Fruit fly (Drosophila melanogaster) whole organism, wandering third instar larva: ENCODE results near the gene Rad1.

ENCODE experiments used
- Rel ChIP-seq, 2 experiments: fragments of 200-800 bp; sonication (Bioruptor generic) in 1 of 2; optimal IDR thresholded peaks; 2 replicates in 1 of 2; 3 replicates in 1 of 2; lab custom pipeline; 2016 to 2019; ENCODE audit warnings: mild to moderate bottlenecking in 2 of 2, missing biosample characterization in 2 of 2, missing genetic modification characterization in 2 of 2, moderate library complexity in 1 of 2
- psq ChIP-seq: fragments of 200-800 bp; sonication (Bioruptor generic); optimal IDR thresholded peaks from 3 replicates; lab custom pipeline; 2017; ENCODE audit warnings: missing biosample characterization, mild to moderate bottlenecking, missing genetic modification characterization, moderate library complexity

dm6 chr2L:2609694-2610093, 34.8 kb upstream of the Rad1 start, which contains the start of gene CG15395:
- no peak for TF ChIP-seq Rel (GFP tag; optimal IDR thresholded peaks at IDR 0.05; lab: Kevin White, UChicago)
- TF ChIP-seq Rel (tag; optimal IDR thresholded peaks at IDR 0.05; lab: Kevin White, UChicago): no peak
- no peak for TF ChIP-seq psq (GFP tag; lab: Kevin White, UChicago)
